Worm (Caenorhabditis elegans) whole organism, early embryonic: ENCODE measurements around the gene F09C6.16.
"Not testable (repeated sequence)": the region's sequence is repeated elsewhere in the genome, so short reads cannot be mapped to it uniquely, and the experiment has no call there.

Experiments used
- B0310.2 ChIP-seq: sonication (generic microtip); optimal IDR thresholded peaks from 2 replicates; lab custom pipeline; 2016; ENCODE audit warnings: mild to moderate bottlenecking, missing genetic modification characterization, missing compliant biosample characterization
- F13C5.2 ChIP-seq: sonication (generic microtip); optimal IDR thresholded peaks from 2 replicates; lab custom pipeline; 2017; ENCODE audit warnings: mild to moderate bottlenecking, missing genetic modification characterization, inconsistent platforms, missing compliant biosample characterization
- aly-1 ChIP-seq: sonication (generic microtip); optimal IDR thresholded peaks from 2 replicates; lab custom pipeline; 2016; ENCODE audit warnings: missing genetic modification characterization, missing compliant biosample characterization
- ama-1 ChIP-seq: fragments of 150-350 bp; optimal IDR thresholded peaks from 2 replicates; lab custom pipeline; 2014
- ceh-13 ChIP-seq: fragments of 200-800 bp; sonication (Bioruptor generic); optimal IDR thresholded peaks from 2 replicates; lab custom pipeline; 2018; ENCODE audit warnings: mild to moderate bottlenecking, missing genetic modification characterization, missing compliant biosample characterization
- ceh-36 ChIP-seq: sonication (generic microtip); optimal IDR thresholded peaks from 2 replicates; lab custom pipeline; 2016; ENCODE audit warnings: missing genetic modification characterization, inconsistent platforms, missing compliant biosample characterization
- ets-7 ChIP-seq: sonication (generic microtip); optimal IDR thresholded peaks from 2 replicates; lab custom pipeline; 2016; ENCODE audit warnings: missing genotype, missing genetic modification characterization, missing compliant biosample characterization
- flt-1 ChIP-seq: fragments of 200-800 bp; sonication (Bioruptor generic); IDR thresholded peaks from 2 replicates; pipeline ENCODE4 v1.3.6; 2022; ENCODE audit warnings: missing genetic modification characterization, missing compliant biosample characterization
- hmbx-1 ChIP-seq: sonication (generic microtip); optimal IDR thresholded peaks from 2 replicates; lab custom pipeline; 2016; ENCODE audit warnings: mild to moderate bottlenecking, missing genetic modification characterization, missing compliant biosample characterization
- hmg-4 ChIP-seq: fragments of 200-800 bp; sonication (Bioruptor generic); optimal IDR thresholded peaks from 2 replicates; lab custom pipeline; 2018; ENCODE audit warnings: mild to moderate bottlenecking, missing genetic modification characterization, missing compliant biosample characterization
- hnd-1 ChIP-seq: sonication (generic microtip); optimal IDR thresholded peaks from 2 replicates; lab custom pipeline; 2016; ENCODE audit warnings: missing genetic modification characterization, missing compliant biosample characterization
- pes-1 ChIP-seq: fragments of 200-800 bp; sonication (Bioruptor generic); IDR thresholded peaks from 2 replicates; pipeline ENCODE4 v1.3.6; 2022; ENCODE audit warnings: missing genetic modification reagents, missing genetic modification characterization, missing compliant biosample characterization
- scrt-1 ChIP-seq: fragments of 200-800 bp; sonication (Bioruptor generic); IDR thresholded peaks from 2 replicates; pipeline ENCODE4 v1.3.6; 2022; ENCODE audit warnings: missing genetic modification characterization, missing compliant biosample characterization
- sea-1 ChIP-seq: fragments of 200-800 bp; sonication (Bioruptor generic); conservative IDR thresholded peaks from 2 replicates; pipeline ENCODE4 v1.3.6; 2022; ENCODE audit warnings: missing genetic modification characterization, missing compliant biosample characterization
- tbx-11 ChIP-seq: fragments of 200-800 bp; sonication (Bioruptor generic); IDR thresholded peaks from 2 replicates; pipeline ENCODE4 v1.3.6; 2022; ENCODE audit warnings: missing genetic modification characterization, missing compliant biosample characterization
- tbx-37 ChIP-seq: fragments of 200-800 bp; sonication (Bioruptor generic); conservative IDR thresholded peaks from 2 replicates; pipeline ENCODE4 v1.3.6; 2022; ENCODE audit warnings: missing genetic modification reagents, missing genetic modification characterization, missing compliant biosample characterization
- tra-4 ChIP-seq: sonication (generic microtip); optimal IDR thresholded peaks from 2 replicates; lab custom pipeline; 2017; ENCODE audit warnings: missing genetic modification characterization, missing compliant biosample characterization

Gene F09C6.16

ce11 chrV:16948011-16948410 is 38.2 kb upstream of the F09C6.16 start, which contains the start of gene fbxa-112:
Gene fbxa-112 (minus strand): TSS chrV:16948111.
- not testable (repeated sequence) for TF ChIP-seq sea-1 (GFP tag; lab: Robert Waterston, UW); hmbx-1 (tag; lab: Kevin White, UChicago); F13C5.2 (tag; lab: Kevin White, UChicago)

- TF ChIP-seq hmbx-1 (tag; lab: Kevin White, UChicago); tbx-37 (GFP tag; lab: Robert Waterston, UW); tra-4 (tag; lab: Kevin White, UChicago): not testable (repeated sequence)
Observed at ce11 chrV:16938731-16939130, 29.0 kb upstream of the F09C6.16 start, which contains the start of gene fbxa-148. Gene fbxa-148 (plus strand): TSS chrV:16939031.

- TF ChIP-seq ets-7 (tag; lab: Kevin White, UChicago) (no peak), tra-4 (tag; lab: Kevin White, UChicago) (no peak), aly-1 (tag; lab: Kevin White, UChicago) (no peak), sea-1 (GFP tag; lab: Robert Waterston, UW) (no peak), hmbx-1 (tag; lab: Kevin White, UChicago) (no peak), ceh-36 (no peak), B0310.2 (tag; lab: Kevin White, UChicago) (no peak)
Observed at ce11 chrV:16927345-16927744, 17.6 kb upstream of the F09C6.16 start, which contains the start of gene Y102A5C.36. Gene Y102A5C.36 (minus strand): TSS chrV:16927445.

- TF ChIP-seq tra-4 (tag; lab: Kevin White, UChicago) (no peak), hmg-4 (GFP tag; lab: Kevin White, UChicago) (no peak), tbx-37 (GFP tag; lab: Robert Waterston, UW) (no peak), hmbx-1 (tag; lab: Kevin White, UChicago) (no peak), sea-1 (GFP tag; lab: Robert Waterston, UW) (no peak), F13C5.2 (tag; lab: Kevin White, UChicago) (no peak), aly-1 (tag; lab: Kevin White, UChicago) (no peak), flt-1 (GFP tag; lab: Robert Waterston, UW) (no peak), pes-1 (no peak), hnd-1 (tag; lab: Kevin White, UChicago) (no peak), B0310.2 (tag; lab: Kevin White, UChicago) (no peak), ceh-13 (GFP tag; lab: Kevin White, UChicago) (no peak), tbx-11 (GFP tag; lab: Robert Waterston, UW) (no peak), scrt-1 (no peak), ets-7 (tag; lab: Kevin White, UChicago) (no peak), ceh-36 (no peak), ama-1 (lab: Kevin White, UChicago) (no peak)
Observed at ce11 chrV:16921952-16922351, 12.2 kb upstream of the F09C6.16 start, which contains the start of gene Y102A5C.4. Gene Y102A5C.4 (plus strand): TSS chrV:16922252.

- no peak for TF ChIP-seq scrt-1
- TF ChIP-seq flt-1 (GFP tag; lab: Robert Waterston, UW) = no peak
- no peak for TF ChIP-seq ceh-36
- no peak for TF ChIP-seq hmg-4 (GFP tag; lab: Kevin White, UChicago)
- TF ChIP-seq ceh-13 (GFP tag; lab: Kevin White, UChicago) = no peak
- no peak for TF ChIP-seq tbx-37 (GFP tag; lab: Robert Waterston, UW)
- TF ChIP-seq tra-4 (tag; lab: Kevin White, UChicago) = no peak
- TF ChIP-seq F13C5.2 (tag; lab: Kevin White, UChicago) = no peak
- no peak for TF ChIP-seq tbx-11 (GFP tag; lab: Robert Waterston, UW)
- no peak for TF ChIP-seq sea-1 (GFP tag; lab: Robert Waterston, UW)
- TF ChIP-seq ets-7 (tag; lab: Kevin White, UChicago) = no peak
- TF ChIP-seq B0310.2 (tag; lab: Kevin White, UChicago) = no peak
- no peak for TF ChIP-seq ama-1 (lab: Kevin White, UChicago)
Observed at ce11 chrV:16919675-16920074, 9.9 kb upstream of the F09C6.16 start.

ce11 chrV:16918378-16918777 is 8.6 kb upstream of the F09C6.16 start, which contains the start of the genes fbxa-206 and Y102A5C.2:
Gene fbxa-206 (minus strand): TSS chrV:16918478.
Gene Y102A5C.2 (plus strand): TSS chrV:16918731.
- TF ChIP-seq tbx-37 (GFP tag; lab: Robert Waterston, UW) (no peak), tbx-11 (GFP tag; lab: Robert Waterston, UW) (no peak), hmg-4 (GFP tag; lab: Kevin White, UChicago) (no peak), pes-1 (no peak), hmbx-1 (tag; lab: Kevin White, UChicago) (no peak), scrt-1 (no peak), hnd-1 (tag; lab: Kevin White, UChicago) (no peak), sea-1 (GFP tag; lab: Robert Waterston, UW) (no peak), tra-4 (tag; lab: Kevin White, UChicago) (no peak), flt-1 (GFP tag; lab: Robert Waterston, UW) (no peak), ceh-13 (GFP tag; lab: Kevin White, UChicago) (no peak), ets-7 (tag; lab: Kevin White, UChicago) (no peak), ceh-36 (no peak), F13C5.2 (tag; lab: Kevin White, UChicago) (no peak), aly-1 (tag; lab: Kevin White, UChicago) (no peak), B0310.2 (tag; lab: Kevin White, UChicago) (no peak)

- TF ChIP-seq tbx-11 (GFP tag; lab: Robert Waterston, UW) (no peak), flt-1 (GFP tag; lab: Robert Waterston, UW) (no peak), ets-7 (tag; lab: Kevin White, UChicago) (no peak), hmbx-1 (tag; lab: Kevin White, UChicago) (no peak), tbx-37 (GFP tag; lab: Robert Waterston, UW) (no peak), aly-1 (tag; lab: Kevin White, UChicago) (no peak), ceh-13 (GFP tag; lab: Kevin White, UChicago) (no peak), hmg-4 (GFP tag; lab: Kevin White, UChicago) (no peak)
Observed at ce11 chrV:16916079-16916478, 6.3 kb upstream of the F09C6.16 start, which contains the start of gene F09C6.10. Gene F09C6.10 (minus strand): TSS chrV:16916179.
